Worm (Caenorhabditis elegans) whole organism, midembryonic: ENCODE results near the gene T21E8.4.

Source experiments
- flt-1 ChIP-seq: fragments of 200-800 bp; sonication (Bioruptor generic); IDR thresholded peaks from 2 replicates; pipeline ENCODE4 v1.3.6; 2022; ENCODE audit warnings: missing genetic modification characterization, missing compliant biosample characterization
- klf-2 ChIP-seq: fragments of 200-800 bp; sonication (Bioruptor generic); conservative IDR thresholded peaks from 2 replicates; pipeline ENCODE4 v1.3.6; 2022; ENCODE audit warnings: missing genetic modification reagents, missing genetic modification characterization, missing compliant biosample characterization
- ref-1 ChIP-seq: fragments of 200-800 bp; sonication (Bioruptor generic); conservative IDR thresholded peaks from 2 replicates; pipeline ENCODE4 v1.3.6; 2022; ENCODE audit warnings: missing genetic modification reagents, missing genetic modification characterization, missing compliant biosample characterization
- ztf-29 ChIP-seq: fragments of 200-800 bp; sonication (Bioruptor generic); IDR thresholded peaks from 2 replicates; pipeline ENCODE4 v1.3.6; 2022; ENCODE audit warnings: missing genetic modification reagents, missing genetic modification characterization, missing compliant biosample characterization

- TF ChIP-seq ref-1 (GFP tag; lab: Robert Waterston, UW): no peak
- no peak for TF ChIP-seq klf-2
- TF ChIP-seq ztf-29 (GFP tag; lab: Robert Waterston, UW): no peak
- TF ChIP-seq flt-1 (GFP tag; lab: Robert Waterston, UW): no peak
Measured at ce11 chrX:10870137-10870536, 10.5 kb upstream of the T21E8.4 start, which contains the start of gene pgp-7.
